Worm (Caenorhabditis elegans): ENCODE measurements around the gene C06H5.11.
"Not testable (repeated sequence)": the region's sequence is repeated elsewhere in the genome, so short reads cannot be mapped to it uniquely, and the experiment has no call there.

DNA sequence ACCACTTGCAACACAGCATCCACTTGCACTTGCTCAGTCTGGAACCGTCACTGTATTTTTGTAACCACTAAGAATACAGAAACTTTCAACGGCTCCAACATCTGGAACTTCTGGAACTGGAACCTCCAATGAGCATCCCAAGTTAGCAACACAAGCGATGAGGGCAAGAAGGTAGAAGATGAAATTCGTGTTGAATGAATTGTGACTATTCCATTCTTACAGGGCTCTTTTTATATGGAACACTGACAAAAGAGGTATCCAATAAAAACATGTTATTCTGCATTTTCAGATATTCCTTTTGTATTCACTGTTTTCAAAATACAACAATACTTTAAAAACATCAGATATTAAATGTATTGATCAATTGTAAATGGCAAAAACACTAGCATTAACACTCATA is at the start of gene C06H5.11:
- not testable (repeated sequence) for TF ChIP-seq mel-28 (tag; optimal IDR thresholded peaks at IDR 0.05; ENCODE audit: borderline replicate concordance); pha-4 (tag; optimal IDR thresholded peaks at IDR 0.05); Y56A3A.18 (GFP tag; IDR thresholded peaks at IDR 0.05); unc-62 (GFP tag; optimal IDR thresholded peaks at IDR 0.05); snpc-4 (GFP tag; optimal IDR thresholded peaks at IDR 0.05); snpc-4 (tag; optimal IDR thresholded peaks at IDR 0.05); snpc-1.1 (tag; optimal IDR thresholded peaks at IDR 0.05; ENCODE audit: insufficient read depth); F33H1.4 (GFP tag; IDR thresholded peaks at IDR 0.05); dpl-1 (GFP tag; optimal IDR thresholded peaks at IDR 0.05); Y95B8A.8 (GFP tag; IDR thresholded peaks at IDR 0.05); sptf-2 (GFP tag; optimal IDR thresholded peaks at IDR 0.05); attf-6 (GFP tag; IDR thresholded peaks at IDR 0.05); athp-1 (tag; optimal IDR thresholded peaks at IDR 0.05)

Data from whole organism, young adult.